Worm (Caenorhabditis elegans) whole organism, L4/young adult: Measurements from ENCODE around the gene srh-275.

Experiments used
- W03F9.2 ChIP-seq: fragments of 150-350 bp; optimal IDR thresholded peaks from 2 replicates; lab custom pipeline; 2014; ENCODE audit warnings: missing biosample characterization, missing genetic modification characterization
- dao-5 ChIP-seq: sonication (generic microtip); optimal IDR thresholded peaks from 2 replicates; lab custom pipeline; 2016; ENCODE audit warnings: missing genotype, missing genetic modification characterization, moderate library complexity, missing compliant biosample characterization
- him-1 ChIP-seq: sonication (generic microtip); optimal IDR thresholded peaks from 2 replicates; lab custom pipeline; 2016; ENCODE audit warnings: missing genotype, missing genetic modification reagents, missing genetic modification characterization, missing compliant biosample characterization

DNA sequence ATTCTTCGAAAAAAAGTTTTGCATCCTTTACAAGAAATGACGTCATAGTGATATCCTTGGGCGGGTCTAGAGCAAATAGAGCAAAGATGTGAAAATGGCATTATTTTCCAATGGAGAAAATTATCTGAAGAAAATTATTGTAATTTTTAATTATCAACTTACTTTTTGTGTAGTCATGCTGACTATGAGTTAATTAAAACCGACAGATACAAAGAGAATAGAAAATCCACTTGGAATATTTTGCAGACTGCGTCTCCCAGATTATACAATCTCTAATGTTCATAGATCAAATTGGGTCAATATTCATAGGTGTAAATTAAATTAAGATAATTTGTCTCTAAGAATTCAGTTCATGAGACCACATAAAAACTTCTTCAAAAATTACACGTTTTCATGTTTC, 3.3 kb upstream of the srh-275 start, which contains the start of gene nhr-149:
- TF ChIP-seq him-1 (tag; lab: Kevin White, UChicago), result no peak
- TF ChIP-seq W03F9.2, result no peak
- no peak for TF ChIP-seq dao-5 (tag; lab: Kevin White, UChicago)
